Worm (Caenorhabditis elegans): ENCODE measurements around the gene F43C11.16.

F43C11.16 gene

ce11 chrII:2368956-2369355 lies 9.1 kb upstream of the F43C11.16 start, which contains the start of gene hpo-25:
TSS of gene hpo-25 (plus strand) at chrII:2369256.
- TF ChIP-seq him-1 (tag; optimal IDR thresholded peaks at IDR 0.05) (no peak), W03F9.2 (tag; optimal IDR thresholded peaks at IDR 0.05) (no peak), dao-5 (tag; optimal IDR thresholded peaks at IDR 0.05) (no peak)

ce11 chrII:2366623-2367365 lies 6.9 kb upstream of the F43C11.16 start, which contains the start of the genes F43C11.12 and F16G10.5:
TSS of gene F43C11.12 (minus strand) at chrII:2366723.
TSS of gene F16G10.5 (plus strand) at chrII:2367315.
- TF ChIP-seq W03F9.2 (tag; optimal IDR thresholded peaks at IDR 0.05) (no peak), dao-5 (tag; optimal IDR thresholded peaks at IDR 0.05) (no peak), him-1 (tag; optimal IDR thresholded peaks at IDR 0.05) (no peak)

ce11 chrII:2363673-2364072 lies 3.8 kb upstream of the F43C11.16 start, which contains the start of gene F43C11.11:
TSS of gene F43C11.11 (minus strand) at chrII:2363773.
- TF ChIP-seq dao-5 (tag; optimal IDR thresholded peaks at IDR 0.05) = no peak

DNA sequence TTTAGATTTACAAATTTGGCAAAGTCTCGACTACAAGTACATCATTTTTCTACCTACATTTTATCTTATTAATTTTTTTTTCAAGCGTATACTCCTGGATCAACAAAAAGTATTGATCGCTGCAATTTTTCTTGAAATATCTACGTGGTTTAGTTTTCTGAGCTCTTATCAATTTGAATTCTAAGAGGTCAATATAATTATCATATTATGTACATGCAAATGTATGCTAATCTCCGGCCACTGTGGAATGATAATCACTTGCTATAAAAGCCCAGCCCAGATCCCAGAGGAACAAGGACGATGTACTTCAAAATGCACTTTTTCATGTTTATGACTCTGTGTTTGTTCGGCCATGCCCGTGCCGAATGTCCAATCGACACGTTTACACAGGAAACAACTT lies 3.1 kb downstream of the F43C11.16 start, which contains the start of gene F43C11.1:
Gene F43C11.1, plus strand, starts transcription at position 301 of the 400 bp plus-strand sequence.
- no peak for TF ChIP-seq dao-5 (tag; optimal IDR thresholded peaks at IDR 0.05)
- no peak for TF ChIP-seq W03F9.2 (tag; optimal IDR thresholded peaks at IDR 0.05)
- TF ChIP-seq him-1 (tag; optimal IDR thresholded peaks at IDR 0.05) = no peak

DNA sequence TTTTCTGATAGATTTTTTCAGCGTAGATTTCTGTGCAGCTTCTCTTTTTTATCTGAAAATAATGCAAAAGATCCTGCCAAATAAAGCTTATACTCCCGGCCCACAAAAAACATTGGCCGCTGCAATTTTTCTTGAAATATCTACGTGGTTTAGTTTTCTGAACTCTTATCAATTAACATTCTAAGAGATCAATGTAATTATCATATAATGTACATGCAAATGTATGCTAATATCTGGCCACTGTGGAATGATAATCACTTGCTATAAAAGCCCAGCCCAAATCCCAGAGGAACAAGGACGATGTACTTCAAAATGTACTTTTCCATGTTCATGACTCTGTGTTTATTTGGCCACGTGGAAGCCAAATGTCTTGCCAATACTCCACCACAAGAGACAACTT lies 5.4 kb downstream of the F43C11.16 start, which contains the start of gene F43C11.2:
Gene F43C11.2, plus strand, starts transcription at position 301 of the 400 bp plus-strand sequence.
- TF ChIP-seq him-1 (tag; optimal IDR thresholded peaks at IDR 0.05) (no peak), dao-5 (tag; optimal IDR thresholded peaks at IDR 0.05) (no peak), W03F9.2 (tag; optimal IDR thresholded peaks at IDR 0.05) (no peak)

- no peak for TF ChIP-seq him-1 (tag; optimal IDR thresholded peaks at IDR 0.05)
- no peak for TF ChIP-seq dao-5 (tag; optimal IDR thresholded peaks at IDR 0.05)
- no peak for TF ChIP-seq W03F9.2 (tag; optimal IDR thresholded peaks at IDR 0.05)
These were observed 6.9 kb downstream of the F43C11.16 start, which contains the start of gene F43C11.3 for ce11 chrII:2353012-2353411. TSS of gene F43C11.3 (plus strand) at chrII:2353312.

- TF ChIP-seq him-1 (tag; optimal IDR thresholded peaks at IDR 0.05) (no peak), dao-5 (tag; optimal IDR thresholded peaks at IDR 0.05) (no peak), W03F9.2 (tag; optimal IDR thresholded peaks at IDR 0.05) (no peak)
These were observed 7.3 kb downstream of the F43C11.16 start, which contains the start of gene F43C11.10 for ce11 chrII:2352546-2352945. TSS of gene F43C11.10 (minus strand) at chrII:2352646.

DNA sequence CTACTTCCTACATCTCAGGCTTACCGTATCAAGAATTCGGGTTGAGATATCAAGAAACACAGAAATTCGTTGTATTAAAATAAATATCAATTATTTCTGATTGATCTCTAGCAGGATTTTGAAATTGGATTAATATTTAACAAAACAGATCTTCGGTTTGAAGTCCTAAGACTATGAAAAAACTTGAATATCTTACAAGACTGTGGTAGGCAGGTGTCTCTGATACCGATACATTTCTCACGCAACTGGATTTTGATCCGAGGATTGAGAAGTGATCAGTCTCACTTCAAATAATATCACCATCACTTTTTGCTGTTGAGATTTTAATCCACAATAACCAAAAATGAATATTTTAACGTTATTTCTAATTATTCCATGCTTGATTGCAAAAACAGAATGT lies 13.2 kb downstream of the F43C11.16 start, which contains the start of gene F43C11.4:
Gene F43C11.4, plus strand, starts transcription at position 301 of the 400 bp plus-strand sequence.
- no peak for TF ChIP-seq W03F9.2 (tag; optimal IDR thresholded peaks at IDR 0.05)

ce11 chrII:2342004-2342479 lies 17.8 kb downstream of the F43C11.16 start, which contains the start of gene F43C11.6:
TSS of gene F43C11.6 (plus strand) at chrII:2342429.
- TF ChIP-seq him-1 (tag; optimal IDR thresholded peaks at IDR 0.05) = no peak
- TF ChIP-seq dao-5 (tag; optimal IDR thresholded peaks at IDR 0.05) = no peak
- no peak for TF ChIP-seq W03F9.2 (tag; optimal IDR thresholded peaks at IDR 0.05)

DNA sequence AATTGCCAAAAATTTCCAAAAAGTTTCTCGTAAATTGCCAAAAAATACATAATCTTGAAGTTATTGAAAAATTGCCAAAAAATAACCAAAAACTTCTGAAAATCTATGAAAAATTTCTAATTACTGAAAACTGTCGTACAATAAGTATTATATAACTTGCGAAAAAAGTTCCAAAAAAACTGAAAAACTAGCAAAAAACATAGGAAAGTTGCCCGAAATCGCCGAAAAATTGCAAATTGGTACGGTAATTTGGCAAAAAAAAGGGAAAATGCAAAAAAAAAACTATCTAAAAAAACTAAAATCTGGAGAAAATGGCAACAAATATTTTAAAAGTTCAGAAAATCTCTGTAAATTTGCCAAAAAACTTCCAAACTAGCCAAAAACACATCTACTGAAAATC lies 18.4 kb downstream of the F43C11.16 start, which contains the start of gene enri-1:
Gene enri-1, minus strand, starts transcription at position 101 of the 400 bp plus-strand sequence.
- TF ChIP-seq W03F9.2 (tag; optimal IDR thresholded peaks at IDR 0.05) (no peak), dao-5 (tag; optimal IDR thresholded peaks at IDR 0.05) (no peak), him-1 (tag; optimal IDR thresholded peaks at IDR 0.05) (no peak)

DNA sequence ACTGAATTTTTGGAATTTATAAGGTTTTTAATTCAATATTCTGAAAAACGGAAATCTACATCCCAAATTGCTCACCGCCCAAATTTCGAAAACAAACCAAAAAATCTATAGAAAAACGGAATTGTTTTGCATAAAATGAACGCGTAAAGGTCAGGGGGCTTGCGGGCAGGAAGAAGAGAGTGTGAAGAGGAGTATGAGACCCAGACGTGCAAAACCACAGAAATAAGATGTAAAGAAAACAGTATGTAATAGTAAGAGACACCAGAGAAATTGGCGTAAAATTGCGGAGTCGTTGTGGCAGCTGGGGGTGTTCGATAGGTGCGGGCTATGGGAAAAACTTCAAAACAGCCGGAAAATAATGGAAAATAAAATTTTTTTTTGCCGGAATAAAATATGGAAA lies 18.9 kb downstream of the F43C11.16 start:
- TF ChIP-seq dao-5 (tag; optimal IDR thresholded peaks at IDR 0.05) = no peak
- TF ChIP-seq him-1 (tag; optimal IDR thresholded peaks at IDR 0.05) = no peak
- no peak for TF ChIP-seq W03F9.2 (tag; optimal IDR thresholded peaks at IDR 0.05)

DNA sequence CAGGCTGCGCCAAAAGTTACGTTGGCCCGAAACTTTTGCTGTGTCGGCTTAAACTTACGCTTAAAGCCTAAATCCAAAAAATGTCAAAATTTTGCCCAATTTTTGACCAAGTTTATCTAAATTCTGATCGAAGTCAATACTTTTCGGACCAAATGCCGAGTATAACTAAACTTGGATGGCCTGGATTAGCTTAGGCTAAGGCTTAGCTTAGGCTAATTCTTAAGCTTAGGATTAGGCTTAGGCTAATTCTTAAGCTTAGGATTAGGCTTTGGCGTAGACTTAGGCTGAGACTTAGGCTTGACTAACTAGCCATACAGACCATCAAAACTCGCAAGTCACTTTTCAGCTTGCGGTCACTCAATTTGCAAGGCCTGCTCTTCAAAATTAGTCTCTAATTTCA lies 23.7 kb downstream of the F43C11.16 start:
- TF ChIP-seq him-1 (tag; optimal IDR thresholded peaks at IDR 0.05) (no peak), W03F9.2 (tag; optimal IDR thresholded peaks at IDR 0.05) (no peak), dao-5 (tag; optimal IDR thresholded peaks at IDR 0.05) (no peak)

ce11 chrII:2335572-2335971 lies 24.3 kb downstream of the F43C11.16 start, which contains the start of gene F43C11.7:
TSS of gene F43C11.7 (plus strand) at chrII:2335897.
- TF ChIP-seq W03F9.2 (tag; optimal IDR thresholded peaks at IDR 0.05) = no peak
- TF ChIP-seq him-1 (tag; optimal IDR thresholded peaks at IDR 0.05) = no peak
- no peak for TF ChIP-seq dao-5 (tag; optimal IDR thresholded peaks at IDR 0.05)

ce11 chrII:2332220-2332619 lies 27.6 kb downstream of the F43C11.16 start, which contains the start of gene F43C11.8:
TSS of gene F43C11.8 (plus strand) at chrII:2332520.
- TF ChIP-seq W03F9.2 (tag; optimal IDR thresholded peaks at IDR 0.05) (no peak), dao-5 (tag; optimal IDR thresholded peaks at IDR 0.05) (no peak), him-1 (tag; optimal IDR thresholded peaks at IDR 0.05) (no peak)
